Worm (Caenorhabditis elegans) whole organism, early embryonic: ENCODE results near the gene arrd-16.

ENCODE experiments used
- ama-1 ChIP-seq: fragments of 150-350 bp; optimal IDR thresholded peaks from 2 replicates; lab custom pipeline; 2014
- hmg-4 ChIP-seq: fragments of 200-800 bp; sonication (Bioruptor generic); optimal IDR thresholded peaks from 2 replicates; lab custom pipeline; 2018; ENCODE audit warnings: mild to moderate bottlenecking, missing genetic modification characterization, missing compliant biosample characterization
- hnd-1 ChIP-seq: sonication (generic microtip); optimal IDR thresholded peaks from 2 replicates; lab custom pipeline; 2016; ENCODE audit warnings: missing genetic modification characterization, missing compliant biosample characterization
- pes-1 ChIP-seq: fragments of 200-800 bp; sonication (Bioruptor generic); IDR thresholded peaks from 2 replicates; pipeline ENCODE4 v1.3.6; 2022; ENCODE audit warnings: missing genetic modification reagents, missing genetic modification characterization, missing compliant biosample characterization

DNA sequence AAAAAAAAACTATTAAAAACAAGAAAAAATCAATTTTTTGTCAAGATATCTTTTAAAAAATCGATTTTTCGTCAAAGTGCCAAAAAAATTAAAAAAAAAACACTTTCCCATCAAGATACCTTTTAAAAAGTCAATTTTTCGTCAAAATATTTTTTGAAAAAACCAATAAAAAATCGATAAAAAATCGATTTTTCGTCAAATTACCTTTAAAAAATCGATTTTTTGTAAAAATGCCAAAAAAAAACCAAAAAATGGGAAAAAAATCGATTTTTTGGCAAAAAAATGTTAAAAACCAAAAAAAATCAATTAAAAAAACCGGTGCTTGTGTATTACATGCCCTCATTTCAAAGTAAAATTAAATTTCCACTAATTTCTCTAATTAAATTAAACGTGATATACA, 33.1 kb downstream of the arrd-16 start:
- TF ChIP-seq ama-1 = no peak
- TF ChIP-seq pes-1 (GFP tag; lab: Robert Waterston, UW) = no peak
- TF ChIP-seq hmg-4 (GFP tag; lab: Kevin White, UChicago) = no peak
- no peak for TF ChIP-seq hnd-1 (tag; lab: Kevin White, UChicago)
